Worm (Caenorhabditis elegans): ENCODE data around the gene tag-180.

tag-180 gene

ce11 chrII:11305627-11306449 is 23.4 kb downstream of the tag-180 start, which contains the start of gene rsf-1 (continued):
- no peak for TF ChIP-seq alr-1 (tag; optimal IDR thresholded peaks at IDR 0.05; ENCODE audit: borderline replicate concordance)
- no peak for TF ChIP-seq zip-4 (GFP tag; optimal IDR thresholded peaks at IDR 0.05)
- no peak for TF ChIP-seq nhr-11 (tag; optimal IDR thresholded peaks at IDR 0.05)
- no peak for TF ChIP-seq unc-130 (tag; optimal IDR thresholded peaks at IDR 0.05)
- TF ChIP-seq rnt-1 (tag; optimal IDR thresholded peaks at IDR 0.05): no peak
- peak; percentile 57 for TF ChIP-seq lin-14 (GFP tag; optimal IDR thresholded peaks at IDR 0.05)
- TF ChIP-seq lin-35 (GFP tag; optimal IDR thresholded peaks at IDR 0.05): peak; percentile 0 to 9
- no peak for TF ChIP-seq lin-39 (tag; optimal IDR thresholded peaks at IDR 0.05)
- TF ChIP-seq efl-1 (optimal IDR thresholded peaks at IDR 0.05): peak; percentile 43 to 58
- peak in 1 of 2 experiments; percentile 89 for TF ChIP-seq efl-1 (GFP tag; optimal IDR thresholded peaks at IDR 0.05 in 1 of 2)
- no peak for TF ChIP-seq ztf-4 (tag; optimal IDR thresholded peaks at IDR 0.05)
- TF ChIP-seq grh-1 (GFP tag; IDR thresholded peaks at IDR 0.05): peak; percentile 31; the same call in 1 of the 2 replicates

DNA sequence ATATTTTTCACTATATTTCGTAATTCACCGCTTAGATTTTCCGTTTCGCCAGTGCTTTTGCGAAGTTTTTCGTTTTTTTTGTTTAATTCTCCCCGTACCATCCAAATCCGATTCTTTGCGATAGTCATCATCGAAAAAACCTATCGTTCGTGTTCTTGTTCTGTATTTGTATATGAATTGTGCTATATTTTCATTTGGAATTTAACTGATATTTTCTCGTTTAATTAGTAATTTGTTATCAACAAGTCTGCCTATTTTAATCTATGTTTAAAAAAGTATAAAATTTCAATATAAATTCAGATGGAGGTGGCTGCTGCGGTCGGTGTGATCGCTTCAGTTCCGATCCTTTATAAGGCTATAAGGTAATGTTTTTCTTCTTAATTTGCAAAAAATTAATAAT is 26.6 kb downstream of the tag-180 start, which contains the start of gene samp-1:
Gene samp-1 (plus strand): TSS at position 301 of the 400 bp plus-strand sequence.
- no peak for TF ChIP-seq zip-4 (GFP tag; optimal IDR thresholded peaks at IDR 0.05)
- TF ChIP-seq nhr-85 (tag): no peak
- no peak for TF ChIP-seq swsn-7 (tag; optimal IDR thresholded peaks at IDR 0.05)
- TF ChIP-seq grh-1 (GFP tag; IDR thresholded peaks at IDR 0.05): no peak
- TF ChIP-seq mef-2 (tag; optimal IDR thresholded peaks at IDR 0.05): no peak
- TF ChIP-seq ceh-88 (GFP tag; IDR thresholded peaks at IDR 0.05): no peak
- no peak for TF ChIP-seq blmp-1 (tag; optimal IDR thresholded peaks at IDR 0.05)
- no peak for TF ChIP-seq egl-27 (tag; optimal IDR thresholded peaks at IDR 0.05)
- TF ChIP-seq nhr-20 (tag; optimal IDR thresholded peaks at IDR 0.05): no peak
- no peak for TF ChIP-seq mdl-1 (tag; optimal IDR thresholded peaks at IDR 0.05)
- no peak for TF ChIP-seq nhr-76 (tag; optimal IDR thresholded peaks at IDR 0.05)
- no peak for TF ChIP-seq jun-1 (tag; optimal IDR thresholded peaks at IDR 0.05)
- TF ChIP-seq mep-1 (tag; optimal IDR thresholded peaks at IDR 0.05): no peak
- no peak for TF ChIP-seq nhr-19 (GFP tag; conservative IDR thresholded peaks at IDR 0.05)
- TF ChIP-seq elt-2 (tag; optimal IDR thresholded peaks at IDR 0.05): no peak

DNA sequence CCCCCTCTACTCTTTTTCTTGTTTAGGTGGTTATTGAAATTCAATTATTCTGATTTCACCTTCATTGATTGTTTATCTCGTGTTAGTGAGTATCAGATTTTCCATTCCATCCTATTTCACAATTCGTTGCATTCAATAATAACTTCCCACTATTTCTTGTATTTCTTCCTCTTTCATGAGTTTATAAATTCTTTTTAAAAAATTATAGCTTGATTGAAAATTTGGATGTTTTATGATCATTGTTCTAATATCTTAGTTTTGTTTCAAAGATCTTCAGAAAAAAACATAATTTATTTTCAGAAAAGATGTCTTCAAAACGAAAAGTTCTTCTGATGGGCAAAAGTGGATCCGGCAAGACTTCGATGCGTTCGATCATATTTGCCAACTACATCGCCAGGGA is 28.2 kb downstream of the tag-180 start, which contains the start of gene raga-1:
Gene raga-1 (plus strand): TSS at position 301 of the 400 bp plus-strand sequence.
- no peak for TF ChIP-seq unc-98 (GFP tag; IDR thresholded peaks at IDR 0.05)

ce11 chrII:11297217-11297738 is 32.0 kb downstream of the tag-180 start, which contains the start of gene saps-1:
saps-1 (plus strand) TSS chrII:11297688.
- TF ChIP-seq aha-1 (tag; optimal IDR thresholded peaks at IDR 0.05) (no peak), hpl-2 (GFP tag; optimal IDR thresholded peaks at IDR 0.05) (no peak), nhr-47 (tag; optimal IDR thresholded peaks at IDR 0.05) (peak; percentile 12), tlp-1 (tag; optimal IDR thresholded peaks at IDR 0.05) (no peak), nhr-71 (tag; optimal IDR thresholded peaks at IDR 0.05) (peak; percentile 19), dpl-1 (GFP tag; optimal IDR thresholded peaks at IDR 0.05) (peak in 2 of 3 experiments; percentile 47 to 57), zag-1 (tag; optimal IDR thresholded peaks at IDR 0.05) (no peak), snu-23 (GFP tag; optimal IDR thresholded peaks at IDR 0.05) (peak; percentile 37), irx-1 (tag; optimal IDR thresholded peaks at IDR 0.05) (no peak), lin-35 (GFP tag; optimal IDR thresholded peaks at IDR 0.05) (peak; percentile 25 to 58), ztf-11 (tag; optimal IDR thresholded peaks at IDR 0.05) (no peak), fkh-10 (GFP tag; optimal IDR thresholded peaks at IDR 0.05) (no peak), fkh-4 (tag; optimal IDR thresholded peaks at IDR 0.05; ENCODE audit: borderline replicate concordance) (no peak), fos-1 (tag; optimal IDR thresholded peaks at IDR 0.05) (no peak), elt-3 (tag; optimal IDR thresholded peaks at IDR 0.05) (peak in 1 of 6 experiments; percentile 14), ceh-90 (tag; optimal IDR thresholded peaks at IDR 0.05) (no peak), blmp-1 (tag; optimal IDR thresholded peaks at IDR 0.05) (no peak), hlh-4 (tag; optimal IDR thresholded peaks at IDR 0.05) (no peak), mdl-1 (tag; optimal IDR thresholded peaks at IDR 0.05) (peak in 1 of 2 experiments; percentile 7), nhr-20 (tag; optimal IDR thresholded peaks at IDR 0.05) (peak; percentile 44), ztf-4 (tag; optimal IDR thresholded peaks at IDR 0.05) (no peak), nhr-76 (tag; optimal IDR thresholded peaks at IDR 0.05) (no peak), F16B12.6 (tag; optimal IDR thresholded peaks at IDR 0.05) (peak; percentile 87), nhr-77 (tag; optimal IDR thresholded peaks at IDR 0.05) (no peak), lsy-2 (tag; optimal IDR thresholded peaks at IDR 0.05) (peak; percentile 33 to 41)

Data from whole organism, L1 larva.